Fruit fly (Drosophila melanogaster): Measurements from ENCODE around the gene sinah.

sinah gene

DNA sequence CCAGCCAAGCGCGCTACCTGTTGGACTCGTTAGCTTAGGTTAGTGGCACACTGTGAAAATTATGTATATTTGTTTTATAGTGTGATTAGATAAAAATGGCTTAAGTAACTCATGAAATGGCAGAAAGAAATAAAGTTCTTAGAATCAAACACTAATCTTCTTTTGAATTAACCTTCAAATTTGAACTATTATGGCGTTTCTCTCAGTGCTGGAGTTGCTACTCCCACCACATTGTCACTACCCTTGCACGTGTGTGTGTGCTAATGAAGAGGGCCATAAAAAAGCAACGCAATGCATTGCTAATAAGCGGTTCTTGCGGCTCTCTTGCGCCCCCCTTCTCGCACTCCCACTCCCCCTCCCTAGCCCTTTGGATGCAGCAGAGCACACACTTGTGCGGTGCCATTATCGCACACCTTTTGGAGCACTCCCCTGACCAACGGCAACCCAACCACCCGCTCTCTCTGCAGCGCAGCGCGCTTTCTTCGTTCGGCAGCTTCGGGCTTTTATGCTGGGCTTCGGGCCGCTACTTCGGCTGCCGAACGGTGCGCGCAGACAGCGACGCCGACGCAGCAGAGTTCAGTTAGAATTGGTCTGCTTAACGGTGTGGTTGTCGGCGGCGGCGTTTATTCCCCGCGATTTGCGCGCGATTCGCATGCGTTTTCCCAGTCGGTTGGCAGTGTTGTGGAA, 31.9 kb downstream of the sinah start (continued):
- TF ChIP-seq nerfin-1 (tag; optimal IDR thresholded peaks at IDR 0.05) (peak; percentile 88), row (GFP tag; IDR thresholded peaks at IDR 0.05) (peak; percentile 93), gfzf (GFP tag; optimal IDR thresholded peaks at IDR 0.05) (no peak), zf30C (GFP tag; optimal IDR thresholded peaks at IDR 0.05) (peak; percentile 68), CG16779 (GFP tag; IDR thresholded peaks at IDR 0.05) (peak; percentile 73), CG7556 (GFP tag; optimal IDR thresholded peaks at IDR 0.05) (peak; percentile 92), CG3407 (GFP tag; optimal IDR thresholded peaks at IDR 0.05) (peak; percentile 91), seq (GFP tag; IDR thresholded peaks at IDR 0.05) (peak; percentile 87), trh (GFP tag; optimal IDR thresholded peaks at IDR 0.05) (peak; percentile 61), Dp (GFP tag; optimal IDR thresholded peaks at IDR 0.05) (no peak), Hey (tag; optimal IDR thresholded peaks at IDR 0.05) (peak; percentile 54), CG33557 (GFP tag; optimal IDR thresholded peaks at IDR 0.05) (peak; percentile 57), pros (GFP tag; optimal IDR thresholded peaks at IDR 0.05) (peak; percentile 92), Doc3 (GFP tag; IDR thresholded peaks at IDR 0.05; ENCODE audit: partially characterized antibody) (no peak), chn (GFP tag; optimal IDR thresholded peaks at IDR 0.05) (peak; percentile 82), H15 (GFP tag; IDR thresholded peaks at IDR 0.05) (peak; percentile 92), cato (GFP tag; optimal IDR thresholded peaks at IDR 0.05; ENCODE audit: borderline replicate concordance) (peak; percentile 83), nom (GFP tag; optimal IDR thresholded peaks at IDR 0.05) (no peak), Dad (GFP tag; optimal IDR thresholded peaks at IDR 0.05) (peak; percentile 85), CG4424 (GFP tag; optimal IDR thresholded peaks at IDR 0.05) (peak; percentile 94), CG5953 (GFP tag; IDR thresholded peaks at IDR 0.05) (peak; percentile 90), cad (GFP tag; optimal IDR thresholded peaks at IDR 0.05) (no peak), CG4707 (GFP tag; optimal IDR thresholded peaks at IDR 0.05) (peak; percentile 70), Scr (GFP tag; IDR thresholded peaks at IDR 0.05; ENCODE audit: partially characterized antibody) (no peak), CG7372 (GFP tag; IDR thresholded peaks at IDR 0.05) (peak; percentile 85), HLH54F (GFP tag; optimal IDR thresholded peaks at IDR 0.05) (peak; percentile 57), gcm (GFP tag; optimal IDR thresholded peaks at IDR 0.05) (peak; percentile 88), CG9876 (GFP tag; optimal IDR thresholded peaks at IDR 0.05) (peak; percentile 60), CG6791 (GFP tag; IDR thresholded peaks at IDR 0.05; ENCODE audit: partially characterized antibody) (no peak; the same call in 2 of the 3 replicates), Nf-YC (tag; optimal IDR thresholded peaks at IDR 0.05) (peak; percentile 36), Camta (GFP tag; optimal IDR thresholded peaks at IDR 0.05) (peak; percentile 92), CG17612 (GFP tag; IDR thresholded peaks at IDR 0.05) (peak; percentile 43), ewg (GFP tag; optimal IDR thresholded peaks at IDR 0.05) (peak; percentile 73), CG2202 (tag; optimal IDR thresholded peaks at IDR 0.05) (peak; percentile 90), CG7271 (tag; optimal IDR thresholded peaks at IDR 0.05) (peak; percentile 69), Trl (optimal IDR thresholded peaks at IDR 0.05) (peak; percentile 35 to 50), Trl (GFP tag; optimal IDR thresholded peaks at IDR 0.05) (peak; percentile 86), Dref (GFP tag; IDR thresholded peaks at IDR 0.05) (no peak), Nf-YB (GFP tag; optimal IDR thresholded peaks at IDR 0.05) (peak; percentile 69), Spps (tag; optimal IDR thresholded peaks at IDR 0.05) (peak; percentile 88), CG14667 (GFP tag; IDR thresholded peaks at IDR 0.05) (peak; percentile 87), CG4730 (GFP tag; IDR thresholded peaks at IDR 0.05) (peak; percentile 84), CG8290 (GFP tag; optimal IDR thresholded peaks at IDR 0.05) (peak; percentile 67), CG8290 (tag; optimal IDR thresholded peaks at IDR 0.05) (peak in 1 of 2 experiments; percentile 68), salm (tag; optimal IDR thresholded peaks at IDR 0.05) (peak; percentile 86), cwo (GFP tag; optimal IDR thresholded peaks at IDR 0.05) (peak; percentile 81), CG18476 (GFP tag; optimal IDR thresholded peaks at IDR 0.05) (peak; percentile 78), kni (GFP tag; optimal IDR thresholded peaks at IDR 0.05) (peak; percentile 98), jing (GFP tag; optimal IDR thresholded peaks at IDR 0.05) (peak; percentile 89), CG4360 (GFP tag; IDR thresholded peaks at IDR 0.05) (peak; percentile 77)
